Fruit fly (Drosophila melanogaster) whole organism, prepupa: Measurements from ENCODE around the gene Sgs3.

Source experiments
- CG4318 ChIP-seq: fragments of 200-800 bp; sonication (Bioruptor generic); optimal IDR thresholded peaks from 3 replicates; lab custom pipeline; 2017; ENCODE audit warnings: missing biosample characterization, mild to moderate bottlenecking, missing genetic modification characterization
- CG6163 ChIP-seq: fragments of 200-800 bp; sonication (Bioruptor generic); IDR thresholded peaks from 3 replicates; pipeline ENCODE4 v1.3.6; 2022; ENCODE audit warnings: missing biosample characterization, missing genetic modification characterization
- CG6276 ChIP-seq: fragments of 200-800 bp; sonication (Bioruptor generic); optimal IDR thresholded peaks from 2 replicates; lab custom pipeline; 2017; ENCODE audit warnings: missing biosample characterization, mild to moderate bottlenecking, missing genetic modification characterization
- Eip78C ChIP-seq: fragments of 200-800 bp; sonication (Bioruptor generic); peaks from one replicate; lab custom pipeline; 2016; ENCODE audit warnings: missing biosample characterization, missing genetic modification characterization

DNA sequence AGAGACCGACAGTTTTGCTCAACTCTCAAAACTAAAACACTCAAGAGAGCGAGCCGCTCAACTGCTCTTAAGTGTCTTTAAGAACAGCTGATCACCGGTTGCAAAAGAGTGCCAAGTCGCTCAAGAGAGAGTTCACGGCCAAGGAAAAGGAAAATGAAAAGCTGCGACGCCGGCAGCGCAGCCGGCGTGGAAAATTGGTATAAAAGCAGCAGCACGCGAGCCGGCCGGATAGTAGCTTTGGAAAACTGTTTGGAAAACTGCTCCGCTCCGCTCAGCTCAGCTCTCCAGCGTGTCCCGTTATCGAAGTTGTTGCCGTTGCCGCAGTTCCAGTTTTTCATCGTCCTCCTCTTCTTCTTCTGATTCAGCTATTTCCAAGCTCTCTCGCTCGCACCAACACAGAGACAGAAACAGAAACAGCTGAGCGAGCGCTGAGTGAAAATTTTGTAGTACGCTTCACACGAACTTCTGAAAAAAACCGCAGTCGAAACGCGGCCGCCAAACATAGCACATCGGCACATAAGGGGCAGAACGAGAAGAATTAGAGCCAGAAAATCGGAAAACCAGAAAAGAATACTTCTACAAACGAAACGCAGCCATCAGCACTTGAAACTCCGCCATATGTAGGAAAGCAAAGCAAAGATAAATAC lies 24.6 kb upstream of the Sgs3 start, which contains the start of gene chrb:
- peak; percentile 74 for TF ChIP-seq Eip78C (GFP tag; lab: Kevin White, UChicago)
- TF ChIP-seq CG6163 (GFP tag; lab: Robert Waterston, UW): peak; percentile 68; the same call in 2 of the 3 replicates
- TF ChIP-seq CG6276 (GFP tag; lab: Kevin White, UChicago): peak; percentile 41
- no peak for TF ChIP-seq CG4318 (GFP tag; lab: Kevin White, UChicago)
